Worm (Caenorhabditis elegans): Measurements from ENCODE around the gene clec-60.
A peak's percentile ranks its signal among the peaks of the same experiment; 100 is the strongest.

The clec-60 gene

ce11 chrII:10509746-10510145 lies 28.1 kb upstream of the clec-60 start, which contains the start of gene F59B10.2:
Gene F59B10.2, minus strand, starts transcription at chrII:10509846.
- TF ChIP-seq scrt-1 (GFP tag; IDR thresholded peaks at IDR 0.05) (no peak), ceh-36 (tag; optimal IDR thresholded peaks at IDR 0.05) (no peak), hmbx-1 (tag; optimal IDR thresholded peaks at IDR 0.05) (no peak), ceh-13 (GFP tag; optimal IDR thresholded peaks at IDR 0.05) (no peak), flt-1 (GFP tag; IDR thresholded peaks at IDR 0.05) (no peak), hnd-1 (tag; optimal IDR thresholded peaks at IDR 0.05) (no peak), tbx-37 (GFP tag; conservative IDR thresholded peaks at IDR 0.05) (no peak), ets-7 (tag; optimal IDR thresholded peaks at IDR 0.05) (no peak), ama-1 (optimal IDR thresholded peaks at IDR 0.05) (no peak), pes-1 (GFP tag; IDR thresholded peaks at IDR 0.05) (no peak), tbx-11 (GFP tag; IDR thresholded peaks at IDR 0.05) (no peak), sea-1 (GFP tag; conservative IDR thresholded peaks at IDR 0.05) (no peak), aly-1 (tag; optimal IDR thresholded peaks at IDR 0.05) (no peak), F13C5.2 (tag; optimal IDR thresholded peaks at IDR 0.05) (no peak), hmg-4 (GFP tag; optimal IDR thresholded peaks at IDR 0.05) (no peak), B0310.2 (tag; optimal IDR thresholded peaks at IDR 0.05) (no peak), tra-4 (tag; optimal IDR thresholded peaks at IDR 0.05) (no peak)

DNA sequence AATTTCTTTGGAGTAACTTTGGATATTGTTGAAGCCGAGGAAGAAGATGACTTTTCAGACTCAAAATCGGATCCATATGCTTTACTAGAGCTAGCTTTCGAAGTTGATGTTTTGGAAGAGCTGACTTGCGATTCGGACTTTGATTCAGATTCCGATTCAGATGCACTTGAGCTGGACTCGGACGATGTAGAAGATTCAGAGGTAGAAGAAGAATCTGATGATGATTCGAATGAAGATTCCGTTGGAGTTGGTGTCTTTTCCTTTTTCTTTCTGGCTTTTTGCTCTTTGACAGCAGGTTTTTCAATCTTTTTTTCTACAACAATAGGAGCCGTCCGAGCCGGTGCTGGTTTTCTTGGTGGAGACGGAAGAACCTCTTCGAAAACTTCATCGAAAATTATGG lies 26.2 kb upstream of the clec-60 start:
- TF ChIP-seq pes-1 (GFP tag; IDR thresholded peaks at IDR 0.05): no peak
- TF ChIP-seq ceh-36 (tag; optimal IDR thresholded peaks at IDR 0.05): no peak
- no peak for TF ChIP-seq hnd-1 (tag; optimal IDR thresholded peaks at IDR 0.05)
- no peak for TF ChIP-seq sea-1 (GFP tag; conservative IDR thresholded peaks at IDR 0.05)
- no peak for TF ChIP-seq F13C5.2 (tag; optimal IDR thresholded peaks at IDR 0.05)
- no peak for TF ChIP-seq hmbx-1 (tag; optimal IDR thresholded peaks at IDR 0.05)
- TF ChIP-seq flt-1 (GFP tag; IDR thresholded peaks at IDR 0.05): no peak
- TF ChIP-seq aly-1 (tag; optimal IDR thresholded peaks at IDR 0.05): no peak
- no peak for TF ChIP-seq B0310.2 (tag; optimal IDR thresholded peaks at IDR 0.05)
- TF ChIP-seq hmg-4 (GFP tag; optimal IDR thresholded peaks at IDR 0.05): no peak
- TF ChIP-seq scrt-1 (GFP tag; IDR thresholded peaks at IDR 0.05): no peak
- TF ChIP-seq tbx-11 (GFP tag; IDR thresholded peaks at IDR 0.05): no peak
- no peak for TF ChIP-seq ama-1 (optimal IDR thresholded peaks at IDR 0.05)

DNA sequence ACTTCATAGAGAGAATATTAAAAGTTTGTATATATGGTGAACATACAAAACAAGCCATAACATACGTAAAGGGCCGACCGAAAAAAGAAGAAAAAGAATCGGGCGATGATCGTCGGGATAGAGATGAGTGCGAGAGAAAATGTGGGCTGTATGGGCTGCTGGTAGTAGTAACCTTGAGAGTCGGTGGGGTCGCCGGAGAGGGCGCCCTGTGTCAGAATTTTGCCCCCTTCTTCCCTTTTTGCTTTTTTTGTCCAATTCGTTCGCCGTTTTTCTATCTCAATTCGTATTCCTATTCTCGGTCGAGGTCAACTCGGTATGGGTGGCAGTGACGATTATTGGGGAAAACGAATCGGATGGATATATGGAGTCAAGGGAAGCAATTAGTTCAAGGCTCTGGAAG lies 24.3 kb upstream of the clec-60 start:
- TF ChIP-seq hmg-4 (GFP tag; optimal IDR thresholded peaks at IDR 0.05): peak; percentile 18
- no peak for TF ChIP-seq pes-1 (GFP tag; IDR thresholded peaks at IDR 0.05)

- TF ChIP-seq ama-1 (optimal IDR thresholded peaks at IDR 0.05): no peak
- TF ChIP-seq hmg-4 (GFP tag; optimal IDR thresholded peaks at IDR 0.05): peak; percentile 72
These were observed 23.1 kb upstream of the clec-60 start for ce11 chrII:10504729-10505128.

DNA sequence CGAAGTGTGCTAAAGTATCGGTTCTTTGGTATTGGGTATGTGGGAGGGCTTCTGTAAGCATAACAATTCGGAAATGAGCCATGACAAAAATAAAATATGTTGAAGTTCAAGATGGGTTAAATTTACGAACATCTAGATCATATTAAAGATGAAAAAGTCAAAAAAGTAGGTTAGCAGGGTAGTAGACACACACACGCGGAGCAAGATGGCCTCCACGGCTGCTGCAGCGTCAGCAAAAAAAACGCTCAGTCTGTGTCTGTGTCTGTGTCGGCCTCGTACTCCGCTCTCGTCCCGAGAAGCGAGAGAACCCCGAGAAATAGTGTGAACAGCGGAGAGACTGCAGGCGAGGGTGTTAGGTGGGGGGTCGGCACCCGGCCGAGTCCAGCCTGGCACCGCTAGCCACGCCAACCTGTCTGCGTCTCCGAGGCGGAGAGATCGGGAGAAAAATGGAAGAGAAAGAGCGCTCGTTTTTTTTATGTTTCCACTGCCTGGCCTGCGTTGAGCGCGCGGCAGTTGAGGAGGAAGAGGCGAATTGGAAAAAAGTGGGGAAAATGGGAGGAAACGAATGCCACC lies 20.9 kb upstream of the clec-60 start, which contains the start of gene myrf-1:
Gene myrf-1, minus strand, starts transcription at position 51 of the 573 bp plus-strand sequence.
- TF ChIP-seq ets-7 (tag; optimal IDR thresholded peaks at IDR 0.05) (no peak), flt-1 (GFP tag; IDR thresholded peaks at IDR 0.05) (peak; percentile 55; the same call in 1 of the 2 replicates), hmg-4 (GFP tag; optimal IDR thresholded peaks at IDR 0.05) (peak; percentile 86), B0310.2 (tag; optimal IDR thresholded peaks at IDR 0.05) (no peak), ceh-36 (tag; optimal IDR thresholded peaks at IDR 0.05) (peak; percentile 18), F13C5.2 (tag; optimal IDR thresholded peaks at IDR 0.05) (peak; percentile 69), ceh-13 (GFP tag; optimal IDR thresholded peaks at IDR 0.05) (no peak), scrt-1 (GFP tag; IDR thresholded peaks at IDR 0.05) (0 out of 2 replicates have a peak, but pooled peaks have one; percentile 45)

- peak; percentile 28 for TF ChIP-seq F13C5.2 (tag; optimal IDR thresholded peaks at IDR 0.05)
- TF ChIP-seq ets-7 (tag; optimal IDR thresholded peaks at IDR 0.05): no peak
- TF ChIP-seq sea-1 (GFP tag; conservative IDR thresholded peaks at IDR 0.05): no peak
- TF ChIP-seq tbx-37 (GFP tag; conservative IDR thresholded peaks at IDR 0.05): no peak
- no peak for TF ChIP-seq ceh-13 (GFP tag; optimal IDR thresholded peaks at IDR 0.05)
- no peak for TF ChIP-seq flt-1 (GFP tag; IDR thresholded peaks at IDR 0.05)
- no peak for TF ChIP-seq ceh-36 (tag; optimal IDR thresholded peaks at IDR 0.05)
- TF ChIP-seq hmg-4 (GFP tag; optimal IDR thresholded peaks at IDR 0.05): peak; percentile 34
These were observed 19.9 kb upstream of the clec-60 start for ce11 chrII:10501578-10501977.

- no peak for TF ChIP-seq scrt-1 (GFP tag; IDR thresholded peaks at IDR 0.05)
- TF ChIP-seq sea-1 (GFP tag; conservative IDR thresholded peaks at IDR 0.05): no peak
- TF ChIP-seq tbx-11 (GFP tag; IDR thresholded peaks at IDR 0.05): no peak
- no peak for TF ChIP-seq tbx-37 (GFP tag; conservative IDR thresholded peaks at IDR 0.05)
- no peak for TF ChIP-seq ceh-13 (GFP tag; optimal IDR thresholded peaks at IDR 0.05)
- TF ChIP-seq ceh-36 (tag; optimal IDR thresholded peaks at IDR 0.05): no peak
- TF ChIP-seq B0310.2 (tag; optimal IDR thresholded peaks at IDR 0.05): no peak
- TF ChIP-seq hmg-4 (GFP tag; optimal IDR thresholded peaks at IDR 0.05): no peak
- TF ChIP-seq F13C5.2 (tag; optimal IDR thresholded peaks at IDR 0.05): no peak
- TF ChIP-seq ets-7 (tag; optimal IDR thresholded peaks at IDR 0.05): no peak
- TF ChIP-seq tra-4 (tag; optimal IDR thresholded peaks at IDR 0.05): no peak
- TF ChIP-seq flt-1 (GFP tag; IDR thresholded peaks at IDR 0.05): no peak
- no peak for TF ChIP-seq pes-1 (GFP tag; IDR thresholded peaks at IDR 0.05)
- no peak for TF ChIP-seq ama-1 (optimal IDR thresholded peaks at IDR 0.05)
- TF ChIP-seq hmbx-1 (tag; optimal IDR thresholded peaks at IDR 0.05): no peak
These were observed 19.0 kb upstream of the clec-60 start for ce11 chrII:10500674-10501073.

DNA sequence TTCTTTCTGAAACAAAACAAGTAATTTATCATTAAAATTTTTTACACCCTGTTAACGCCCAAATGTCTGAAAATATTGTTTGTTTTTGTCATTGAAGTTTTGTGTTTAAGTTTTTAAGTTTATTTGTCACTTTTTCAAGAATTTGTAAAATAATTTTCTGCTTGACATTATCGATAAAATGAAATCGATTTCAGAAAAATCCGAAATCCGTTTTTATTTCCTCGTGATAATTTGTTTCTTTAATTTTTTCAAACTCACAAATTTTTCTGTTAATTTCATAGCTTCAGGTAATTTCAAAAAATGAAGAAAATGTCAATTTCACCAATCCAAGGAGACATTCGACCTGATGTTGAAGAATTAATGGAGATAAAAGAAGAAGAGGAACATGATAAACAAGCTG lies 14.2 kb upstream of the clec-60 start, which contains the start of gene ZK666.12:
Gene ZK666.12, plus strand, starts transcription at position 301 of the 400 bp plus-strand sequence.
- TF ChIP-seq hmbx-1 (tag; optimal IDR thresholded peaks at IDR 0.05) (no peak), aly-1 (tag; optimal IDR thresholded peaks at IDR 0.05) (no peak), ceh-13 (GFP tag; optimal IDR thresholded peaks at IDR 0.05) (no peak), pes-1 (GFP tag; IDR thresholded peaks at IDR 0.05) (no peak), ceh-36 (tag; optimal IDR thresholded peaks at IDR 0.05) (no peak), hnd-1 (tag; optimal IDR thresholded peaks at IDR 0.05) (no peak), tra-4 (tag; optimal IDR thresholded peaks at IDR 0.05) (no peak), sea-1 (GFP tag; conservative IDR thresholded peaks at IDR 0.05) (no peak), tbx-37 (GFP tag; conservative IDR thresholded peaks at IDR 0.05) (no peak), ets-7 (tag; optimal IDR thresholded peaks at IDR 0.05) (no peak), ama-1 (optimal IDR thresholded peaks at IDR 0.05) (no peak)
